Worm (Caenorhabditis elegans) whole organism, midembryonic: ENCODE data around the gene F26D11.1.

ENCODE experiments used
- T22C8.4 ChIP-seq: fragments of 200-800 bp; sonication (Bioruptor generic); IDR thresholded peaks from 2 replicates; pipeline ENCODE4 v1.3.6; 2022; ENCODE audit warnings: missing genetic modification characterization, missing compliant biosample characterization
- cog-1 ChIP-seq: sonication (generic microtip); optimal IDR thresholded peaks from 2 replicates; lab custom pipeline; 2016; ENCODE audit warnings: missing genetic modification characterization, missing compliant biosample characterization
- flt-1 ChIP-seq: fragments of 200-800 bp; sonication (Bioruptor generic); IDR thresholded peaks from 2 replicates; pipeline ENCODE4 v1.3.6; 2022; ENCODE audit warnings: missing genetic modification characterization, missing compliant biosample characterization
- klf-2 ChIP-seq: fragments of 200-800 bp; sonication (Bioruptor generic); conservative IDR thresholded peaks from 2 replicates; pipeline ENCODE4 v1.3.6; 2022; ENCODE audit warnings: missing genetic modification reagents, missing genetic modification characterization, missing compliant biosample characterization
- med-1 ChIP-seq: sonication (generic microtip); optimal IDR thresholded peaks from 2 replicates; lab custom pipeline; 2017; ENCODE audit warnings: missing genetic modification characterization, mild to moderate bottlenecking, missing compliant biosample characterization, antibody characterized with exemption, missing genetic modification reagents; ENCODE audit not compliant: insufficient read depth
- ref-1 ChIP-seq: fragments of 200-800 bp; sonication (Bioruptor generic); conservative IDR thresholded peaks from 2 replicates; pipeline ENCODE4 v1.3.6; 2022; ENCODE audit warnings: missing genetic modification reagents, missing genetic modification characterization, missing compliant biosample characterization
- tab-1 ChIP-seq: fragments of 200-800 bp; sonication (Bioruptor generic); IDR thresholded peaks from 2 replicates; pipeline ENCODE4 v1.3.6; 2022; ENCODE audit warnings: missing genetic modification characterization, missing compliant biosample characterization
- ztf-23 ChIP-seq: fragments of 200-800 bp; sonication (Bioruptor generic); IDR thresholded peaks from 2 replicates; pipeline ENCODE4 v1.3.6; 2022; ENCODE audit warnings: missing genetic modification reagents, missing genetic modification characterization, missing compliant biosample characterization
- ztf-29 ChIP-seq: fragments of 200-800 bp; sonication (Bioruptor generic); IDR thresholded peaks from 2 replicates; pipeline ENCODE4 v1.3.6; 2022; ENCODE audit warnings: missing genetic modification reagents, missing genetic modification characterization, missing compliant biosample characterization

Gene F26D11.1

ce11 chrV:7980370-7980987 is 866 bp upstream of the F26D11.1 start:
- TF ChIP-seq med-1 (GFP tag; lab: Kevin White, UChicago) (no peak), klf-2 (GFP tag; lab: Robert Waterston, UW) (no peak), cog-1 (no peak), T22C8.4 (GFP tag; lab: Robert Waterston, UW) (no peak)

ce11 chrV:7983381-7984052 is 2.2 kb downstream of the F26D11.1 start, which contains the start of the genes natb-1 and abhd-12:
natb-1 (minus strand) TSS chrV:7983431.
abhd-12 (plus strand) TSS chrV:7983879.
- TF ChIP-seq tab-1 (no peak), ztf-23 (GFP tag; lab: Robert Waterston, UW) (no peak), klf-2 (GFP tag; lab: Robert Waterston, UW) (no peak), med-1 (GFP tag; lab: Kevin White, UChicago) (no peak), T22C8.4 (GFP tag; lab: Robert Waterston, UW) (no peak), flt-1 (0 out of 2 replicates have a peak, but pooled peaks have one; percentile 52), cog-1 (no peak), ref-1 (GFP tag; lab: Robert Waterston, UW) (no peak)

DNA sequence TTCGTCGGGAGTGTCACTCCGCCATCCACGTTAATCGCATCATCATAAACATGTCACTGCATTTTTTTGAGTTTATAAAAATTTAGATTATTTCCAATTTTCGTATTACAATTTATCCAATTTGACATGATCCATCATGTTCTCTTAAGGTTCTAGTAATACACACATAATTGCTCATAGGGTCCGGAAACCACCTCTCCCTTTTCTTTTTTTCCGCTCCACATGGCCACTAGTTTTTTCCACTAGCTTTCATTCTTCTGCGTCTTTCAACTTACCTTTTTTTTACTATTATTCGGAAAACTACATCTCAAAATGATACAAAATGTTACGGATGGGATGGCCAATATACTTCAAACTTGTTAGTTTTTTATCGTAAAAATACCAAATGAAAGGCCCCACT is 4.5 kb downstream of the F26D11.1 start, which contains the start of gene Y97E10AL.1:
Gene Y97E10AL.1 (plus strand): TSS at position 301 of the 400 bp plus-strand sequence.
- TF ChIP-seq tab-1 = no peak
- TF ChIP-seq klf-2 (GFP tag; lab: Robert Waterston, UW) = no peak
- no peak for TF ChIP-seq med-1 (GFP tag; lab: Kevin White, UChicago)
- no peak for TF ChIP-seq T22C8.4 (GFP tag; lab: Robert Waterston, UW)
- TF ChIP-seq ztf-29 = no peak
- TF ChIP-seq cog-1 = no peak

ce11 chrV:7994570-7994969 is 13.2 kb downstream of the F26D11.1 start, which contains the start of gene ceh-76:
ceh-76 (minus strand) TSS chrV:7994670.
- TF ChIP-seq ztf-23 (GFP tag; lab: Robert Waterston, UW) (no peak), T22C8.4 (GFP tag; lab: Robert Waterston, UW) (no peak), ztf-29 (no peak), cog-1 (no peak), flt-1 (no peak), tab-1 (no peak), klf-2 (GFP tag; lab: Robert Waterston, UW) (no peak), ref-1 (GFP tag; lab: Robert Waterston, UW) (no peak), med-1 (GFP tag; lab: Kevin White, UChicago) (no peak)

DNA sequence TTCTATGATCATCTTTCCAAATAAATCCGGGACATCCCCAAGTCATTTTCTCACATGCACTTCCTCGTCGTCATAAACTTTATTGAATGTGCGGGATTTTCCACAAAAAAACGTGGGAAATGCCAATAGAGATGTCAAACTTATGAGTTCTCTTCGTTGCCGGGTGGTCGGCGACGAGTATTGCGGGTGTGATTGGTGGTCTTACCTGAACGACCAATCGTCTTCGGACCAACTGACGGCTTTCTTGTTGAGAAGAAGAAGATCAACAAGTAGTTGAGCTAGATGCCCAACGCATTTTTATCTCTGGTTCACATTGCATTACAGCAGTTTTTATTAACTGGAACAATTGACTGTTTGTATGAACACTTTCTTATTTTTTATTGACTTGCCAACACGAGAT is 13.8 kb downstream of the F26D11.1 start:
- no peak for TF ChIP-seq klf-2 (GFP tag; lab: Robert Waterston, UW)
- no peak for TF ChIP-seq med-1 (GFP tag; lab: Kevin White, UChicago)
- no peak for TF ChIP-seq ztf-23 (GFP tag; lab: Robert Waterston, UW)
- no peak for TF ChIP-seq ztf-29
- TF ChIP-seq cog-1 = no peak
- no peak for TF ChIP-seq ref-1 (GFP tag; lab: Robert Waterston, UW)
- TF ChIP-seq tab-1 = no peak
- no peak for TF ChIP-seq T22C8.4 (GFP tag; lab: Robert Waterston, UW)
- TF ChIP-seq flt-1 = no peak

DNA sequence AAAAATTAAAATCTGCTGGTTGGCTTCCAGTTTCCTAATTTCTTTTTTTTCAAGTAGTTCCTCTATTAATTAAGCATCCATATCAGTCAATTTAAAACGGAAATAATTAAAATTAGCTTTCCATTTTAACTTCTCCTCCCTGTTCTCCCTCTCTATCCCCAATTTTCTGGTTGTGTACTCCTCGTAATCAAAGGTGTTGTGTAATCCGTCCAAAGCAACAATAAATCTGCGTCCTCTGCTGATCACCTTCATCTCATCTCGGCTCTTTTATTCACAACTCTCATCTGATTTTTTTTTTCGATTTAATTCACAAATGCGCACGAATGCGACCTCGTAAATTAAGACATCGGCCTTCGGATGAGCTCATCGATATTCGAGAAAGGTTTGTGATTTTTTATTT is 14.5 kb downstream of the F26D11.1 start, which contains the start of gene Y97E10AR.2:
Gene Y97E10AR.2 (plus strand): TSS at position 301 of the 400 bp plus-strand sequence.
- no peak for TF ChIP-seq T22C8.4 (GFP tag; lab: Robert Waterston, UW)
- TF ChIP-seq med-1 (GFP tag; lab: Kevin White, UChicago) = no peak
- no peak for TF ChIP-seq flt-1
- TF ChIP-seq ref-1 (GFP tag; lab: Robert Waterston, UW) = no peak
- no peak for TF ChIP-seq ztf-23 (GFP tag; lab: Robert Waterston, UW)
- TF ChIP-seq klf-2 (GFP tag; lab: Robert Waterston, UW) = no peak
- no peak for TF ChIP-seq tab-1
- no peak for TF ChIP-seq ztf-29
- no peak for TF ChIP-seq cog-1

- TF ChIP-seq ztf-23 (GFP tag; lab: Robert Waterston, UW) = peak; percentile 5; the same call in 1 of the 2 replicates
- no peak for TF ChIP-seq klf-2 (GFP tag; lab: Robert Waterston, UW)
- no peak for TF ChIP-seq flt-1
- no peak for TF ChIP-seq med-1 (GFP tag; lab: Kevin White, UChicago)
- no peak for TF ChIP-seq ztf-29
- TF ChIP-seq T22C8.4 (GFP tag; lab: Robert Waterston, UW) = no peak
- TF ChIP-seq ref-1 (GFP tag; lab: Robert Waterston, UW) = no peak
- TF ChIP-seq cog-1 = peak; percentile 72
- TF ChIP-seq tab-1 = no peak
Observed at ce11 chrV:8000929-8001513, 19.7 kb downstream of the F26D11.1 start, which contains the start of gene Y97E10AR.1. Y97E10AR.1 (plus strand) TSS chrV:8001463.

DNA sequence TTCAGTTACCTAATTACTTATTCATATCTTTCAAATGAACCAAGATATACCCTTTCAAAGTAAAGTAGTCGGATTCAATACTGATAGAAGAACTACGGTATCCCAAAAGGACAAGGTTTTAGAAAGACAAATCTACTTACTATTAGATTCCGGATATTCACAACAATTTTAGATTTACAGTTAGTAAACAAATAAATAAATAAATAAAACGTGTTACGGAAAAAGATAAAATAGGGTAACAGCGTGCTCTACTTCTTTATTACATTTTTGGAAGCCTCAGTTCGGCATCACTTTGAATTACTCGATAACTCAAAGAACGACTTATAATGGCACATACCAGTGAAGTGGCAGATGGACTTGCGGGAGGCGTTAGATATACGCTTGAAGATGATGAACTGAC is 23.7 kb downstream of the F26D11.1 start, which contains the start of gene Y97E10AR.8:
Gene Y97E10AR.8 (plus strand): TSS at position 301 of the 400 bp plus-strand sequence.
- TF ChIP-seq klf-2 (GFP tag; lab: Robert Waterston, UW) (no peak), ref-1 (GFP tag; lab: Robert Waterston, UW) (no peak), flt-1 (no peak), cog-1 (no peak), ztf-23 (GFP tag; lab: Robert Waterston, UW) (no peak), T22C8.4 (GFP tag; lab: Robert Waterston, UW) (no peak), med-1 (GFP tag; lab: Kevin White, UChicago) (no peak), ztf-29 (no peak), tab-1 (no peak)
